Fruit fly (Drosophila melanogaster) whole organism, embryonic: ENCODE results near the gene CG12880.

Experiments
- CG10431 ChIP-seq: fragments of 200-800 bp; sonication (Bioruptor generic); optimal IDR thresholded peaks from 3 replicates; lab custom pipeline; 2018; ENCODE audit warnings: missing biosample characterization, mild to moderate bottlenecking, missing genetic modification characterization
- CG17612 ChIP-seq: fragments of 200-800 bp; sonication (Bioruptor generic); IDR thresholded peaks from 2 replicates; pipeline ENCODE4 v1.3.6; 2022; ENCODE audit warnings: missing biosample characterization, missing genetic modification characterization
- CG17912 ChIP-seq: fragments of 200-800 bp; sonication (Bioruptor generic); optimal IDR thresholded peaks from 2 replicates; lab custom pipeline; 2018; ENCODE audit warnings: missing biosample characterization, mild to moderate bottlenecking, missing genetic modification characterization
- CG18599 ChIP-seq: fragments of 200-800 bp; sonication (Bioruptor generic); optimal IDR thresholded peaks from 3 replicates; lab custom pipeline; 2017; ENCODE audit warnings: missing biosample characterization, missing genetic modification characterization, mild to moderate bottlenecking, moderate library complexity, missing genetic modification reagents
- CG30431 ChIP-seq: fragments of 200-800 bp; sonication (Bioruptor generic); optimal IDR thresholded peaks from 2 replicates; lab custom pipeline; 2017; ENCODE audit warnings: missing biosample characterization, missing genetic modification characterization
- CG3065 ChIP-seq: fragments of 200-800 bp; sonication (Bioruptor generic); optimal IDR thresholded peaks from 2 replicates; lab custom pipeline; 2016; ENCODE audit warnings: missing biosample characterization, missing genetic modification characterization
- CG34422 ChIP-seq: fragments of 200-800 bp; sonication (Bioruptor generic); IDR thresholded peaks from 3 replicates; pipeline ENCODE4 v1.3.6; 2022; ENCODE audit warnings: missing biosample characterization, missing genetic modification characterization
- CG42726 ChIP-seq: fragments of 200-800 bp; sonication (Bioruptor generic); IDR thresholded peaks from 2 replicates; pipeline ENCODE4 v1.3.6; 2022; ENCODE audit warnings: missing biosample characterization, missing genetic modification characterization; ENCODE audit not compliant: partially characterized antibody
- CG6175 ChIP-seq: fragments of 200-800 bp; sonication (Bioruptor generic); IDR thresholded peaks from 3 replicates; pipeline ENCODE4 v1.3.6; 2022; ENCODE audit warnings: missing biosample characterization, missing genetic modification characterization
- CG7372 ChIP-seq: fragments of 200-800 bp; sonication (Bioruptor generic); IDR thresholded peaks from 2 replicates; pipeline ENCODE4 v1.3.6; 2022; ENCODE audit warnings: missing biosample characterization, missing genetic modification characterization
- CG7745 ChIP-seq: fragments of 200-800 bp; sonication (Bioruptor generic); optimal IDR thresholded peaks from 2 replicates; lab custom pipeline; 2018; ENCODE audit warnings: missing biosample characterization, mild to moderate bottlenecking, missing genetic modification characterization, moderate library complexity
- CG7839 ChIP-seq: fragments of 200-800 bp; sonication (Bioruptor generic); optimal IDR thresholded peaks from 3 replicates; lab custom pipeline; 2018; ENCODE audit warnings: missing biosample characterization, mild to moderate bottlenecking, missing genetic modification characterization, moderate library complexity
- CG8290 ChIP-seq, 3 experiments: fragments of 200-800 bp; sonication (Bioruptor generic); optimal IDR thresholded peaks; 2 replicates each; lab custom pipeline; 2016 to 2019; ENCODE audit warnings: missing biosample characterization in 3 of 3, missing genetic modification characterization in 3 of 3, mild to moderate bottlenecking in 2 of 3, moderate library complexity in 1 of 3
- CG9932 ChIP-seq: fragments of 200-800 bp; sonication (Bioruptor generic); IDR thresholded peaks from 2 replicates; pipeline ENCODE4 v1.3.6; 2022; ENCODE audit warnings: missing biosample characterization, missing genetic modification characterization
- Camta ChIP-seq: fragments of 200-800 bp; sonication (Bioruptor generic); optimal IDR thresholded peaks from 2 replicates; lab custom pipeline; 2016; ENCODE audit warnings: missing biosample characterization, missing genetic modification characterization
- Dfd ChIP-seq, 2 experiments: fragments of >200 bp; optimal IDR thresholded peaks; 2 replicates each; lab custom pipeline; 2017; ENCODE audit warnings: missing biosample characterization in 2 of 2, missing genetic modification characterization in 2 of 2
- Ets65A ChIP-seq: fragments of 200-800 bp; sonication (Bioruptor generic); peaks from one replicate; lab custom pipeline; 2016; ENCODE audit warnings: missing biosample characterization, missing genetic modification characterization
- H2.0 ChIP-seq: fragments of 200-800 bp; sonication (Bioruptor generic); IDR thresholded peaks from 2 replicates; pipeline ENCODE4 v1.3.6; 2022; ENCODE audit warnings: missing biosample characterization, missing genetic modification characterization
- Hr39 ChIP-seq: fragments of >200 bp; optimal IDR thresholded peaks from 2 replicates; lab custom pipeline; 2017
- MESR4 ChIP-seq: fragments of 200-800 bp; sonication (Bioruptor generic); optimal IDR thresholded peaks from 2 replicates; lab custom pipeline; 2018; ENCODE audit warnings: missing biosample characterization, mild to moderate bottlenecking, missing genetic modification characterization, moderate library complexity
- Myb ChIP-seq: fragments of 200-800 bp; sonication (Bioruptor generic); optimal IDR thresholded peaks from 2 replicates; lab custom pipeline; 2016; ENCODE audit warnings: missing biosample characterization, missing genetic modification characterization
- Sox100B ChIP-seq: fragments of 200-800 bp; sonication (Bioruptor generic); optimal IDR thresholded peaks from 3 replicates; lab custom pipeline; 2018; ENCODE audit warnings: missing biosample characterization, mild to moderate bottlenecking, missing genetic modification characterization
- Sox102F ChIP-seq: fragments of 200-800 bp; sonication (Bioruptor generic); optimal IDR thresholded peaks from 2 replicates; lab custom pipeline; 2018; ENCODE audit warnings: missing biosample characterization, mild to moderate bottlenecking, missing genetic modification characterization, moderate library complexity
- al ChIP-seq: fragments of 200-800 bp; sonication (Bioruptor generic); IDR thresholded peaks from 2 replicates; pipeline ENCODE4 v1.3.6; 2022; ENCODE audit warnings: missing biosample characterization, missing genetic modification characterization
- cg ChIP-seq: fragments of 200-800 bp; sonication (Bioruptor generic); optimal IDR thresholded peaks from 3 replicates; lab custom pipeline; 2019; ENCODE audit warnings: missing biosample characterization, mild to moderate bottlenecking, missing genetic modification characterization, moderate library complexity
- crol ChIP-seq: fragments of 200-800 bp; sonication (Bioruptor generic); IDR thresholded peaks from 2 replicates; pipeline ENCODE4 v1.3.6; 2022; ENCODE audit warnings: missing biosample characterization, missing genetic modification characterization
- crp ChIP-seq, 2 experiments: fragments of 200-800 bp; sonication (Bioruptor generic); optimal IDR thresholded peaks; 2 replicates in 1 of 2; 3 replicates in 1 of 2; lab custom pipeline; 2017; ENCODE audit warnings: missing biosample characterization in 2 of 2, missing genetic modification characterization in 2 of 2, mild to moderate bottlenecking in 1 of 2, moderate library complexity in 1 of 2
- esg ChIP-seq: fragments of 200-800 bp; sonication (Bioruptor generic); conservative IDR thresholded peaks from 2 replicates; pipeline ENCODE4 v1.3.6; 2022; ENCODE audit warnings: missing biosample characterization, missing genetic modification characterization
- eyg ChIP-seq: fragments of 200-800 bp; sonication (Bioruptor generic); optimal IDR thresholded peaks from 3 replicates; lab custom pipeline; 2016; ENCODE audit warnings: missing biosample characterization, missing genetic modification characterization
- fu2 ChIP-seq: fragments of 200-800 bp; sonication (Bioruptor generic); optimal IDR thresholded peaks from 2 replicates; lab custom pipeline; 2016; ENCODE audit warnings: missing biosample characterization, missing genetic modification characterization
- grau ChIP-seq: fragments of 200-800 bp; optimal IDR thresholded peaks from 3 replicates; lab custom pipeline; 2019; ENCODE audit warnings: missing biosample characterization, mild to moderate bottlenecking, missing genetic modification characterization, moderate library complexity
- gt ChIP-seq: fragments of 200-800 bp; sonication (Bioruptor generic); IDR thresholded peaks from 2 replicates; pipeline ENCODE4 v1.3.6; 2022; ENCODE audit warnings: missing biosample characterization, missing genetic modification characterization
- lov ChIP-seq, 2 experiments: fragments of 200-800 bp in 1 of 2; fragments of >200 bp in 1 of 2; sonication (Bioruptor generic) in 1 of 2; IDR thresholded peaks in 1 of 2; optimal IDR thresholded peaks in 1 of 2; 2 replicates in 1 of 2; 3 replicates in 1 of 2; pipeline versions ENCODE4 v1.3.6 to Lab custom; 2017 to 2022; ENCODE audit warnings: missing biosample characterization in 1 of 2, missing genetic modification characterization in 1 of 2
- maf-S ChIP-seq: fragments of 200-800 bp; sonication (Bioruptor generic); optimal IDR thresholded peaks from 2 replicates; lab custom pipeline; 2016; ENCODE audit warnings: missing biosample characterization, missing genetic modification characterization
- nom ChIP-seq: fragments of 200-800 bp; sonication (Bioruptor generic); optimal IDR thresholded peaks from 2 replicates; lab custom pipeline; 2017; ENCODE audit warnings: missing biosample characterization, missing genetic modification characterization, mild to moderate bottlenecking, moderate library complexity, missing genetic modification reagents
- tx ChIP-seq: fragments of 200-800 bp; sonication (Bioruptor generic); optimal IDR thresholded peaks from 2 replicates; lab custom pipeline; 2016; ENCODE audit warnings: missing biosample characterization, missing genetic modification characterization

CG12880 gene

DNA sequence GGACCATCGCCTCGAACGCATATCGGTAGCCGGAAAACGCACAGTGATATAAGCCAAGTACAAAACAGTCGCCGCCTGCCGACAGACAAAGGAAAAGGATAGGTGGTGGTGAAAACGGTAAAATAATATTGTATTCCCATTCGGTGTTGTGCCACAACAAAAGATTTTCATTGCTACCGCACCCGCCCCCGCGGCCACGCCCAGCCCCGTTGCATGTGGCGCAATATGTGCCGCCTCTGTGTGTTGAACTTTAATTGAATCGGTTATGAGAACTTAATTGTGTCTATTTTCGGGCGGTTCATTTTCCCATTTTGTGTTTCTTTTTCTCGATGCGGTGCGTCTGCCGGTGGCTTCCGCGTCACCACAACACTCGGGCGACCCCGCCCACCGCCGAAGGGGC is 49.0 kb upstream of the CG12880 start:
- TF ChIP-seq lov (optimal IDR thresholded peaks at IDR 0.05; lab: Kevin White, UChicago) (no peak), lov (GFP tag; IDR thresholded peaks at IDR 0.05; lab: Robert Waterston, UW) (no peak), cg (GFP tag; lab: Kevin White, UChicago) (peak; percentile 28), crol (peak; percentile 71), CG34422 (GFP tag; lab: Robert Waterston, UW) (peak; percentile 11; the same call in 1 of the 3 replicates), esg (GFP tag; lab: Robert Waterston, UW) (no peak), CG3065 (peak; percentile 39), CG7372 (GFP tag; lab: Robert Waterston, UW) (no peak), CG6175 (0 out of 3 replicates have a peak, but pooled peaks have one; percentile 11), CG7745 (tag; lab: Kevin White, UChicago) (no peak), MESR4 (GFP tag; lab: Kevin White, UChicago) (peak; percentile 9), tx (GFP tag; lab: Kevin White, UChicago) (no peak), eyg (GFP tag; lab: Kevin White, UChicago) (no peak), CG7839 (tag; lab: Kevin White, UChicago) (no peak)

dm6 chr3R:27637264-27637860 is 48.4 kb upstream of the CG12880 start:
- TF ChIP-seq gt (GFP tag; lab: Robert Waterston, UW) (no peak), CG9932 (no peak), CG10431 (GFP tag; lab: Kevin White, UChicago) (no peak), al (GFP tag; lab: Robert Waterston, UW) (no peak), Myb (no peak), CG17912 (no peak), Sox102F (GFP tag; lab: Kevin White, UChicago) (no peak), maf-S (GFP tag; lab: Kevin White, UChicago) (no peak), CG30431 (no peak), H2.0 (0 out of 2 replicates have a peak, but pooled peaks have one; percentile 3), Camta (no peak), nom (GFP tag; lab: Kevin White, UChicago) (no peak), Sox100B (no peak), cg (GFP tag; lab: Kevin White, UChicago) (no peak), fu2 (GFP tag; lab: Kevin White, UChicago) (no peak), grau (tag; lab: Kevin White, UChicago) (peak; percentile 51)
- TF ChIP-seq, all 482 proteins: peak for 2

dm6 chr3R:27643080-27643479 is 42.7 kb upstream of the CG12880 start:
- TF ChIP-seq CG42726 (GFP tag; lab: Robert Waterston, UW): no peak
- TF ChIP-seq CG18599 (GFP tag; lab: Kevin White, UChicago): no peak
- peak; percentile 89 for TF ChIP-seq CG17612
- TF ChIP-seq Ets65A (GFP tag; lab: Kevin White, UChicago): peak; percentile 19
- peak; percentile 76 for TF ChIP-seq CG8290 (GFP tag; optimal IDR thresholded peaks at IDR 0.05; lab: Kevin White, UChicago)
- peak in 1 of 2 experiments; percentile 87 for TF ChIP-seq CG8290 (tag; optimal IDR thresholded peaks at IDR 0.05; lab: Kevin White, UChicago)

- peak; percentile 15 for TF ChIP-seq Hr39 (lab: Kevin White, UChicago)
- TF ChIP-seq crp (GFP tag; optimal IDR thresholded peaks at IDR 0.05; lab: Kevin White, UChicago): no peak
- TF ChIP-seq Dfd (GFP tag; optimal IDR thresholded peaks at IDR 0.05; lab: Kevin White, UChicago): peak in 1 of 2 experiments; percentile 80
- TF ChIP-seq, all 482 proteins: peak for 2
Measured at dm6 chr3R:27647817-27648216, 37.9 kb upstream of the CG12880 start.
